Fruit fly (Drosophila melanogaster) whole organism, embryonic: ENCODE measurements around the gene Cyp313a3.

Experiments used
- Atf-2 ChIP-seq: fragments of 200-800 bp; sonication (Bioruptor generic); optimal IDR thresholded peaks from 2 replicates; lab custom pipeline; 2016; ENCODE audit warnings: missing biosample characterization, missing genetic modification characterization
- Atf3 ChIP-seq: fragments of 200-800 bp; sonication (Bioruptor generic); optimal IDR thresholded peaks from 3 replicates; lab custom pipeline; 2016; ENCODE audit warnings: missing biosample characterization, missing genetic modification characterization
- Awh ChIP-seq: fragments of 200-800 bp; sonication (Bioruptor generic); IDR thresholded peaks from 2 replicates; pipeline ENCODE4, ENCODE4 v1.3.6; 2022; ENCODE audit warnings: missing biosample characterization, missing genetic modification characterization
- CG10274 ChIP-seq: fragments of 200-800 bp; sonication (Bioruptor generic); optimal IDR thresholded peaks from 3 replicates; lab custom pipeline; 2017; ENCODE audit warnings: missing biosample characterization, mild to moderate bottlenecking, missing genetic modification characterization
- CG11398 ChIP-seq: fragments of 200-800 bp; sonication (Bioruptor generic); optimal IDR thresholded peaks from 2 replicates; lab custom pipeline; 2016; ENCODE audit warnings: missing biosample characterization, missing genetic modification characterization
- CG15269 ChIP-seq: fragments of 200-800 bp; sonication (Bioruptor generic); optimal IDR thresholded peaks from 2 replicates; lab custom pipeline; 2018; ENCODE audit warnings: missing biosample characterization, mild to moderate bottlenecking, missing genetic modification characterization, moderate library complexity
- CG16779 ChIP-seq: fragments of 200-800 bp; sonication (Bioruptor generic); IDR thresholded peaks from 2 replicates; pipeline ENCODE4 v1.3.6; 2022; ENCODE audit warnings: missing biosample characterization, missing genetic modification characterization
- CG17361 ChIP-seq: fragments of 200-800 bp; sonication (Bioruptor generic); IDR thresholded peaks from 3 replicates; pipeline ENCODE4 v1.3.6; 2022; ENCODE audit warnings: missing biosample characterization, missing genetic modification characterization
- CG18476 ChIP-seq: fragments of 200-800 bp; sonication (Bioruptor generic); optimal IDR thresholded peaks from 2 replicates; lab custom pipeline; 2016; ENCODE audit warnings: missing biosample characterization, mild to moderate bottlenecking, missing genetic modification characterization
- CG18619 ChIP-seq: fragments of 200-800 bp; sonication (Bioruptor generic); optimal IDR thresholded peaks from 3 replicates; lab custom pipeline; 2017; ENCODE audit warnings: missing biosample characterization, mild to moderate bottlenecking, missing genetic modification characterization
- CG2875 ChIP-seq: fragments of 200-800 bp; sonication (Bioruptor generic); optimal IDR thresholded peaks from 2 replicates; lab custom pipeline; 2017; ENCODE audit warnings: missing biosample characterization, mild to moderate bottlenecking, missing genetic modification characterization, missing genetic modification reagents
- CG31224 ChIP-seq: fragments of 200-800 bp; sonication (Bioruptor generic); IDR thresholded peaks from 2 replicates; pipeline ENCODE4 v1.3.6; 2022; ENCODE audit warnings: missing biosample characterization, missing genetic modification characterization
- CG6254 ChIP-seq: fragments of 200-800 bp; sonication (Bioruptor generic); optimal IDR thresholded peaks from 3 replicates; lab custom pipeline; 2017; ENCODE audit warnings: mild to moderate bottlenecking, missing biosample characterization, missing genetic modification reagents, missing genetic modification characterization
- CG7928 ChIP-seq: fragments of 200-800 bp; sonication (Bioruptor generic); optimal IDR thresholded peaks from 2 replicates; lab custom pipeline; 2017; ENCODE audit warnings: missing biosample characterization, mild to moderate bottlenecking, missing genetic modification characterization
- CG7963 ChIP-seq: fragments of 200-800 bp; sonication (Bioruptor generic); IDR thresholded peaks from 3 replicates; pipeline ENCODE4 v1.3.6; 2022; ENCODE audit warnings: missing biosample characterization, missing genetic modification characterization; ENCODE audit not compliant: partially characterized antibody
- CG8924 ChIP-seq: fragments of 200-800 bp; optimal IDR thresholded peaks from 3 replicates; lab custom pipeline; 2019; ENCODE audit warnings: missing biosample characterization, mild to moderate bottlenecking, missing genetic modification characterization, moderate library complexity
- CG9932 ChIP-seq: fragments of 200-800 bp; sonication (Bioruptor generic); IDR thresholded peaks from 2 replicates; pipeline ENCODE4 v1.3.6; 2022; ENCODE audit warnings: missing biosample characterization, missing genetic modification characterization
- Dref ChIP-seq: fragments of 200-800 bp; sonication (Bioruptor generic); IDR thresholded peaks from 2 replicates; pipeline ENCODE4 v1.3.6; 2022; ENCODE audit warnings: missing biosample characterization, missing genetic modification characterization
- Fer2 ChIP-seq: fragments of 200-800 bp; sonication (Bioruptor generic); optimal IDR thresholded peaks from 2 replicates; lab custom pipeline; 2018; ENCODE audit warnings: missing biosample characterization, mild to moderate bottlenecking, missing genetic modification characterization, moderate library complexity
- H15 ChIP-seq: fragments of 200-800 bp; sonication (Bioruptor generic); IDR thresholded peaks from 3 replicates; pipeline ENCODE4 v1.3.6; 2022; ENCODE audit warnings: missing biosample characterization, missing genetic modification characterization
- HHEX ChIP-seq: fragments of 200-800 bp; sonication (Bioruptor generic); optimal IDR thresholded peaks from 3 replicates; lab custom pipeline; 2017; ENCODE audit warnings: missing biosample characterization, mild to moderate bottlenecking, missing genetic modification characterization, missing genetic modification reagents
- Hr3 ChIP-seq: fragments of 200-800 bp; sonication (Bioruptor generic); optimal IDR thresholded peaks from 3 replicates; lab custom pipeline; 2016; ENCODE audit warnings: missing biosample characterization, missing genetic modification characterization
- Jarid2 ChIP-seq: fragments of 200-800 bp; sonication (Bioruptor generic); optimal IDR thresholded peaks from 3 replicates; lab custom pipeline; 2017; ENCODE audit warnings: mild to moderate bottlenecking, missing biosample characterization, missing genetic modification reagents, missing genetic modification characterization
- Oaz ChIP-seq: fragments of 200-800 bp; sonication (Bioruptor generic); IDR thresholded peaks from 2 replicates; pipeline ENCODE4 v1.3.6; 2022; ENCODE audit warnings: missing biosample characterization, missing genetic modification characterization
- Opbp ChIP-seq: fragments of 200-800 bp; sonication (Bioruptor generic); IDR thresholded peaks from 3 replicates; pipeline ENCODE4 v1.3.6; 2022; ENCODE audit warnings: missing biosample characterization, missing genetic modification characterization; ENCODE audit not compliant: partially characterized antibody
- Sry-δ ChIP-seq: fragments of 200-800 bp; sonication (Bioruptor generic); optimal IDR thresholded peaks from 2 replicates; lab custom pipeline; 2016; ENCODE audit warnings: missing biosample characterization, missing genetic modification characterization
- Xrp1 ChIP-seq: fragments of 200-800 bp; sonication (Bioruptor generic); IDR thresholded peaks from 2 replicates; pipeline ENCODE4 v1.3.6; 2022; ENCODE audit warnings: missing biosample characterization, missing genetic modification characterization
- amos ChIP-seq: fragments of 200-800 bp; sonication (Bioruptor generic); IDR thresholded peaks from 2 replicates; pipeline ENCODE4 v1.3.6; 2022; ENCODE audit warnings: missing biosample characterization, missing genetic modification characterization; ENCODE audit not compliant: partially characterized antibody
- btn ChIP-seq: fragments of 200-800 bp; sonication (Bioruptor generic); optimal IDR thresholded peaks from 2 replicates; lab custom pipeline; 2016; ENCODE audit warnings: missing biosample characterization, missing genetic modification characterization
- caup ChIP-seq: fragments of 200-800 bp; sonication (Bioruptor generic); optimal IDR thresholded peaks from 3 replicates; lab custom pipeline; 2017; ENCODE audit warnings: missing biosample characterization, mild to moderate bottlenecking, missing genetic modification characterization, moderate library complexity; ENCODE audit not compliant: severe bottlenecking
- chm ChIP-seq: fragments of 200-800 bp; sonication (Bioruptor generic); IDR thresholded peaks from 2 replicates; pipeline ENCODE4 v1.3.6; 2022; ENCODE audit warnings: missing biosample characterization, missing genetic modification characterization
- dmrt99B ChIP-seq: fragments of 200-800 bp; sonication (Bioruptor generic); optimal IDR thresholded peaks from 2 replicates; lab custom pipeline; 2018; ENCODE audit warnings: missing biosample characterization, mild to moderate bottlenecking, missing genetic modification characterization, moderate library complexity
- dpn ChIP-seq, 2 experiments: fragments of 200-800 bp; sonication (Bioruptor generic); optimal IDR thresholded peaks; 3 replicates each; lab custom pipeline; 2016; ENCODE audit warnings: missing biosample characterization in 2 of 2, missing genetic modification characterization in 2 of 2
- dysf ChIP-seq: fragments of 200-800 bp; sonication (Bioruptor generic); IDR thresholded peaks from 3 replicates; pipeline ENCODE4 v1.3.6; 2022; ENCODE audit warnings: missing biosample characterization, missing genetic modification characterization
- fd3F ChIP-seq: fragments of 200-800 bp; sonication (Bioruptor generic); optimal IDR thresholded peaks from 2 replicates; lab custom pipeline; 2018; ENCODE audit warnings: missing biosample characterization, mild to moderate bottlenecking, missing genetic modification characterization, moderate library complexity
- gem ChIP-seq: fragments of 200-800 bp; sonication (Bioruptor generic); optimal IDR thresholded peaks from 2 replicates; lab custom pipeline; 2019; ENCODE audit warnings: missing biosample characterization, mild to moderate bottlenecking, missing genetic modification characterization, moderate library complexity
- ham ChIP-seq: fragments of 200-800 bp; sonication (Bioruptor generic); IDR thresholded peaks from 2 replicates; pipeline ENCODE4 v1.3.6; 2022; ENCODE audit warnings: missing biosample characterization, missing genetic modification characterization
- hb ChIP-seq: fragments of 200-800 bp; sonication (Bioruptor generic); IDR thresholded peaks from 3 replicates; pipeline ENCODE4 v1.3.6; 2022; ENCODE audit warnings: missing biosample characterization, missing genetic modification characterization; ENCODE audit not compliant: partially characterized antibody
- mld ChIP-seq: fragments of 200-800 bp; sonication (Bioruptor generic); IDR thresholded peaks from 3 replicates; pipeline ENCODE4 v1.3.6; 2022; ENCODE audit warnings: missing biosample characterization, missing genetic modification characterization; ENCODE audit not compliant: partially characterized antibody
- nom ChIP-seq: fragments of 200-800 bp; sonication (Bioruptor generic); optimal IDR thresholded peaks from 2 replicates; lab custom pipeline; 2017; ENCODE audit warnings: missing biosample characterization, missing genetic modification characterization, mild to moderate bottlenecking, moderate library complexity, missing genetic modification reagents
- oc ChIP-seq: fragments of 200-800 bp; sonication (Bioruptor generic); optimal IDR thresholded peaks from 2 replicates; lab custom pipeline; 2018; ENCODE audit warnings: missing biosample characterization, mild to moderate bottlenecking, missing genetic modification characterization, moderate library complexity
- row ChIP-seq: fragments of 200-800 bp; sonication (Bioruptor generic); IDR thresholded peaks from 3 replicates; pipeline ENCODE4 v1.3.6; 2022; ENCODE audit warnings: missing biosample characterization, missing genetic modification characterization
- scrt ChIP-seq: fragments of 200-800 bp; sonication (Bioruptor generic); optimal IDR thresholded peaks from 2 replicates; lab custom pipeline; 2018; ENCODE audit warnings: missing biosample characterization, mild to moderate bottlenecking, missing genetic modification characterization, moderate library complexity
- seq ChIP-seq: fragments of 200-800 bp; sonication (Bioruptor generic); IDR thresholded peaks from 2 replicates; pipeline ENCODE4 v1.3.6; 2022; ENCODE audit warnings: missing biosample characterization, missing genetic modification characterization
- slp2 ChIP-seq: fragments of 200-800 bp; sonication (Bioruptor generic); optimal IDR thresholded peaks from 2 replicates; lab custom pipeline; 2016; ENCODE audit warnings: missing biosample characterization, missing genetic modification characterization
- so ChIP-seq: fragments of 200-800 bp; sonication (Bioruptor generic); IDR thresholded peaks from 3 replicates; pipeline ENCODE4 v1.3.6; 2022; ENCODE audit warnings: missing biosample characterization, missing genetic modification characterization
- stwl ChIP-seq: fragments of 200-800 bp; sonication (Bioruptor generic); optimal IDR thresholded peaks from 3 replicates; lab custom pipeline; 2018; ENCODE audit warnings: missing biosample characterization, mild to moderate bottlenecking, missing genetic modification characterization, moderate library complexity
- sug ChIP-seq: fragments of 200-800 bp; optimal IDR thresholded peaks from 2 replicates; lab custom pipeline; 2019; ENCODE audit warnings: missing biosample characterization, mild to moderate bottlenecking, missing genetic modification characterization, moderate library complexity
- z ChIP-seq: fragments of 200-800 bp; sonication (Bioruptor generic); IDR thresholded peaks from 3 replicates; pipeline ENCODE4 v1.3.6; 2022; ENCODE audit warnings: missing biosample characterization, missing genetic modification characterization

Cyp313a3 gene

dm6 chr3R:12221366-12221916 lies 17.6 kb downstream of the Cyp313a3 start, which contains the start of gene CG4860 (continued):
- TF ChIP-seq so (GFP tag; lab: Robert Waterston, UW) (peak; percentile 84), dpn (GFP tag; optimal IDR thresholded peaks at IDR 0.05; lab: Kevin White, UChicago) (peak; percentile 89 to 92), hb (no peak), btn (GFP tag; lab: Kevin White, UChicago) (peak; percentile 61), CG11398 (peak; percentile 46), fd3F (GFP tag; lab: Kevin White, UChicago) (peak; percentile 85), sug (tag; lab: Kevin White, UChicago) (peak; percentile 86), CG15269 (tag; lab: Kevin White, UChicago) (peak; percentile 93), z (GFP tag; lab: Robert Waterston, UW) (no peak), Hr3 (GFP tag; lab: Kevin White, UChicago) (peak; percentile 81), stwl (tag; lab: Kevin White, UChicago) (no peak), Jarid2 (GFP tag; lab: Kevin White, UChicago) (peak; percentile 38), Opbp (no peak), Oaz (0 out of 2 replicates have a peak, but pooled peaks have one; percentile 16), ham (GFP tag; lab: Robert Waterston, UW) (0 out of 2 replicates have a peak, but pooled peaks have one; percentile 5), CG8924 (peak; percentile 85), Dref (peak; percentile 39; the same call in 1 of the 2 replicates), CG7928 (GFP tag; lab: Kevin White, UChicago) (peak; percentile 57), Atf-2 (GFP tag; lab: Kevin White, UChicago) (peak; percentile 60), CG17361 (GFP tag; lab: Robert Waterston, UW) (no peak; the same call in 2 of the 3 replicates), CG7963 (GFP tag; lab: Robert Waterston, UW) (no peak), dmrt99B (peak; percentile 88), Fer2 (peak; percentile 87), CG18476 (GFP tag; lab: Kevin White, UChicago) (peak; percentile 77), scrt (peak; percentile 71), nom (GFP tag; lab: Kevin White, UChicago) (peak; percentile 49), CG9932 (peak; percentile 95), caup (peak; percentile 84), Atf3 (peak; percentile 75), CG31224 (GFP tag; lab: Robert Waterston, UW) (peak; percentile 80), Xrp1 (GFP tag; lab: Robert Waterston, UW) (no peak; the same call in 1 of the 2 replicates), seq (GFP tag; lab: Robert Waterston, UW) (peak; percentile 77), CG2875 (GFP tag; lab: Kevin White, UChicago) (peak; percentile 76), Sry-δ (GFP tag; lab: Kevin White, UChicago) (peak; percentile 34), CG16779 (GFP tag; lab: Robert Waterston, UW) (peak; percentile 77), Awh (GFP tag; lab: Robert Waterston, UW) (peak; percentile 69; the same call in 1 of the 2 replicates), CG10274 (peak; percentile 66), CG18619 (peak; percentile 85), amos (GFP tag; lab: Robert Waterston, UW) (no peak; the same call in 1 of the 2 replicates), slp2 (GFP tag; lab: Kevin White, UChicago) (peak; percentile 78), chm (GFP tag; lab: Robert Waterston, UW) (0 out of 2 replicates have a peak, but pooled peaks have one; percentile 23), HHEX (peak; percentile 86), dysf (GFP tag; lab: Robert Waterston, UW) (peak; percentile 90), mld (GFP tag; lab: Robert Waterston, UW) (no peak), CG6254 (GFP tag; lab: Kevin White, UChicago) (peak; percentile 59), row (GFP tag; lab: Robert Waterston, UW) (peak; percentile 90), gem (tag; lab: Kevin White, UChicago) (peak; percentile 95), oc (no peak), H15 (GFP tag; lab: Robert Waterston, UW) (peak; percentile 84)
